Fruit fly (Drosophila melanogaster): ENCODE data around the gene CG14352.

DNA sequence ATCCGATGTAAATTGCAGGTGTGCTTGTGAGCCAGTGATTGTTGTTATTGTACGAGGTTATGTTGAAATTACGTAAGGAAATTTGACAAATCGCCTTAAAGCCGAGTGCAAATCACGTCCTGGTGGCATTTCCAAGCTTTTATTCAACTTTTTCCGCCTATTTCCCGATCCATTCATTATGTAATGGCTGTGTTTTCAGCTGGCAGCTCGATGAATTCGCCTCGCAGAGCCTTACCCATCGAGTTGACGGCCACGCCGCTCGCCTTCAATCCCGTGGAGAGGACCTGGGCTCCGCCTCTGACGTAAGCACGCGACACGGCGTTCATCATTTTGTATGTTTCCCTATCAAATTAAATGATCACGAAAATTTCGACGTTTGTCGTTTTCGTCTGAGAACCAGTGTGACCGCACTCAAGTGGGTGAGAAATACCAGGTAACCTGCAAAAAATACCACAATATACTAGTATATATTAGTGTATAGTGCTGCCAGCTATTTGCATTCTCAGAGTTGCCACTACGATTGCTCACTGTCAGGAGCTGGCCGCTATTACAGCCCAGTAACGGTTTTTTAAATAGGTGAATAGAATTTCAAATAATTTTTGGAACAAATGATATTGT, 2.6 kb downstream of the CG14352 start, which contains the start of gene RFeSP:
- TF ChIP-seq psq (GFP tag; optimal IDR thresholded peaks at IDR 0.05) (no peak), Jra (GFP tag; optimal IDR thresholded peaks at IDR 0.05) (no peak), Hr78 (GFP tag; optimal IDR thresholded peaks at IDR 0.05) (no peak), Abd-B (GFP tag; optimal IDR thresholded peaks at IDR 0.05) (no peak), CrebA (GFP tag; optimal IDR thresholded peaks at IDR 0.05; ENCODE audit: borderline replicate concordance) (no peak), Mio (GFP tag; optimal IDR thresholded peaks at IDR 0.05) (no peak), lola (GFP tag; optimal IDR thresholded peaks at IDR 0.05) (no peak), pan (optimal IDR thresholded peaks at IDR 0.05) (no peak), HLH106 (tag; optimal IDR thresholded peaks at IDR 0.05) (no peak), h (GFP tag; optimal IDR thresholded peaks at IDR 0.05) (peak; percentile 5), sv (GFP tag; optimal IDR thresholded peaks at IDR 0.05) (no peak), Myc (optimal IDR thresholded peaks at IDR 0.05) (peak; percentile 44)

Data from whole organism, wandering third instar larva.